Worm (Caenorhabditis elegans): ENCODE results near the gene ddn-2.

- TF ChIP-seq ztf-29 (GFP tag; IDR thresholded peaks at IDR 0.05) (no peak), flt-1 (GFP tag; IDR thresholded peaks at IDR 0.05) (no peak), tab-1 (GFP tag; IDR thresholded peaks at IDR 0.05) (no peak), med-1 (GFP tag; optimal IDR thresholded peaks at IDR 0.05; ENCODE audit: insufficient read depth) (no peak), ztf-23 (GFP tag; IDR thresholded peaks at IDR 0.05) (no peak), klf-2 (GFP tag; conservative IDR thresholded peaks at IDR 0.05) (no peak)
These were observed 21.3 kb downstream of the ddn-2 start for ce11 chrII:12930138-12930537.
